Worm (Caenorhabditis elegans) whole organism, young adult: ENCODE results near the gene rps-1.

ENCODE experiments used
- B0261.1 ChIP-seq: sonication (generic microtip); optimal IDR thresholded peaks from 2 replicates; lab custom pipeline; 2016; ENCODE audit warnings: mild to moderate bottlenecking, missing genetic modification characterization, moderate library complexity, missing compliant biosample characterization
- F22D6.2 ChIP-seq: sonication (generic microtip); optimal IDR thresholded peaks from 2 replicates; lab custom pipeline; 2016; ENCODE audit warnings: mild to moderate bottlenecking, missing genetic modification characterization, missing compliant biosample characterization
- F23B12.7 ChIP-seq: sonication (generic microtip); optimal IDR thresholded peaks from 2 replicates; lab custom pipeline; 2017; ENCODE audit warnings: missing genetic modification characterization, mild to moderate bottlenecking, missing compliant biosample characterization, antibody characterized with exemption, moderate library complexity; ENCODE audit not compliant: insufficient read depth
- F39B2.1 ChIP-seq: fragments of 200-800 bp; sonication (Bioruptor generic); IDR thresholded peaks from 2 replicates; pipeline ENCODE4 v1.3.6; 2022; ENCODE audit warnings: missing genetic modification reagents, missing genetic modification characterization, missing compliant biosample characterization
- K11D2.4 ChIP-seq: fragments of 200-800 bp; sonication (Bioruptor generic); IDR thresholded peaks from 2 replicates; pipeline ENCODE4 v1.3.6; 2022; ENCODE audit warnings: missing genetic modification reagents, missing genetic modification characterization, missing compliant biosample characterization
- K12H6.12 ChIP-seq: fragments of 200-800 bp; sonication (Bioruptor generic); optimal IDR thresholded peaks from 2 replicates; lab custom pipeline; 2018; ENCODE audit warnings: mild to moderate bottlenecking, missing genetic modification characterization, missing compliant biosample characterization
- T26A5.8 ChIP-seq: sonication (generic microtip); optimal IDR thresholded peaks from 2 replicates; lab custom pipeline; 2016; ENCODE audit warnings: missing genetic modification characterization, missing compliant biosample characterization
- Y53F4B.3 ChIP-seq: fragments of 200-800 bp; sonication (Bioruptor generic); IDR thresholded peaks from 2 replicates; pipeline ENCODE4 v1.3.6; 2022; ENCODE audit warnings: missing genetic modification reagents, missing genetic modification characterization, missing compliant biosample characterization
- Y53G8AR.9 ChIP-seq: fragments of 200-800 bp; sonication (Bioruptor generic); conservative IDR thresholded peaks from 2 replicates; pipeline ENCODE4 v1.3.6; 2022; ENCODE audit warnings: missing genetic modification reagents, missing genetic modification characterization, missing compliant biosample characterization
- Y79H2A.3 ChIP-seq: fragments of 200-800 bp; sonication (Bioruptor generic); conservative IDR thresholded peaks from 2 replicates; pipeline ENCODE4 v1.3.6; 2022; ENCODE audit warnings: missing genetic modification reagents, missing genetic modification characterization, missing compliant biosample characterization
- akir-1 ChIP-seq: fragments of 200-800 bp; sonication (Bioruptor generic); optimal IDR thresholded peaks from 2 replicates; lab custom pipeline; 2018; ENCODE audit warnings: mild to moderate bottlenecking, missing genetic modification characterization, moderate library complexity, missing compliant biosample characterization
- ama-1 ChIP-seq, 3 experiments: fragments of 150-350 bp in 1 of 3; sonication (generic microtip) in 2 of 3; optimal IDR thresholded peaks; 2 replicates each; lab custom pipeline; 2014 to 2018; ENCODE audit warnings: missing biosample characterization in 2 of 3, missing genetic modification characterization in 2 of 3, missing genetic modification reagents in 2 of 3
- aptf-2 ChIP-seq: fragments of 200-800 bp; sonication (Bioruptor generic); conservative IDR thresholded peaks from 2 replicates; pipeline ENCODE4 v1.3.6; 2022; ENCODE audit warnings: missing genetic modification reagents, missing genetic modification characterization, missing compliant biosample characterization
- atf-7 ChIP-seq: sonication (generic microtip); optimal IDR thresholded peaks from 2 replicates; lab custom pipeline; 2017; ENCODE audit warnings: mild to moderate bottlenecking, missing genetic modification characterization, missing compliant biosample characterization
- athp-1 ChIP-seq: sonication (generic microtip); optimal IDR thresholded peaks from 2 replicates; lab custom pipeline; 2017; ENCODE audit warnings: mild to moderate bottlenecking, missing genetic modification characterization, missing compliant biosample characterization
- ceh-40 ChIP-seq: fragments of 200-800 bp; sonication (Bioruptor generic); IDR thresholded peaks from 2 replicates; pipeline ENCODE4 v1.3.6; 2022; ENCODE audit warnings: missing genetic modification characterization, missing compliant biosample characterization
- ceh-58 ChIP-seq: fragments of 200-800 bp; sonication (Bioruptor generic); IDR thresholded peaks from 2 replicates; pipeline ENCODE4 v1.3.6; 2022; ENCODE audit warnings: missing genetic modification characterization, missing compliant biosample characterization
- dox-1 ChIP-seq: fragments of 200-800 bp; sonication (Bioruptor generic); IDR thresholded peaks from 2 replicates; pipeline ENCODE4 v1.3.6; 2022; ENCODE audit warnings: missing genetic modification reagents, missing genetic modification characterization, missing compliant biosample characterization
- dpl-1 ChIP-seq: fragments of 150-350 bp; optimal IDR thresholded peaks from 2 replicates; lab custom pipeline; 2014; ENCODE audit warnings: missing biosample characterization, missing genetic modification reagents, missing genetic modification characterization
- efl-1 ChIP-seq: fragments of 150-350 bp; optimal IDR thresholded peaks from 2 replicates; lab custom pipeline; 2014; ENCODE audit warnings: missing biosample characterization, missing genetic modification reagents, missing genetic modification characterization
- egl-44 ChIP-seq: fragments of 200-800 bp; sonication (Bioruptor generic); IDR thresholded peaks from 2 replicates; pipeline ENCODE4 v1.3.6; 2022; ENCODE audit warnings: missing genetic modification reagents, missing genetic modification characterization, missing compliant biosample characterization
- hmg-1.2 ChIP-seq: fragments of 200-800 bp; sonication (Bioruptor generic); IDR thresholded peaks from 2 replicates; pipeline ENCODE4 v1.3.6; 2022; ENCODE audit warnings: missing genetic modification reagents, missing genetic modification characterization, missing compliant biosample characterization
- hsf-1 ChIP-seq: fragments of 200-800 bp; sonication (Bioruptor generic); IDR thresholded peaks from 2 replicates; pipeline ENCODE4 v1.3.6; 2022; ENCODE audit warnings: missing genetic modification reagents, missing genetic modification characterization, missing compliant biosample characterization
- lag-1 ChIP-seq: fragments of 200-800 bp; sonication (Bioruptor generic); IDR thresholded peaks from 2 replicates; pipeline ENCODE4 v1.3.6; 2022; ENCODE audit warnings: missing genetic modification reagents, missing genetic modification characterization, missing compliant biosample characterization
- let-526 ChIP-seq: fragments of 200-800 bp; sonication (Bioruptor generic); IDR thresholded peaks from 2 replicates; pipeline ENCODE4 v1.3.6; 2022; ENCODE audit warnings: missing genetic modification reagents, missing genetic modification characterization, missing compliant biosample characterization
- let-607 ChIP-seq, 2 experiments: fragments of 200-800 bp in 1 of 2; sonication (Bioruptor generic) in 1 of 2; sonication (generic microtip) in 1 of 2; optimal IDR thresholded peaks; 2 replicates each; lab custom pipeline; 2016 to 2018; ENCODE audit warnings: mild to moderate bottlenecking in 2 of 2, missing compliant biosample characterization in 2 of 2, missing genetic modification characterization in 2 of 2, moderate library complexity in 2 of 2, missing genotype in 1 of 2
- lir-1 ChIP-seq: fragments of 200-800 bp; sonication (Bioruptor generic); conservative IDR thresholded peaks from 2 replicates; pipeline ENCODE4 v1.3.6; 2022; ENCODE audit warnings: missing genetic modification reagents, missing genetic modification characterization, missing compliant biosample characterization
- madf-10 ChIP-seq: sonication (generic microtip); optimal IDR thresholded peaks from 2 replicates; lab custom pipeline; 2016; ENCODE audit warnings: mild to moderate bottlenecking, missing genetic modification characterization, missing compliant biosample characterization
- madf-6 ChIP-seq: fragments of 200-800 bp; sonication (Bioruptor generic); IDR thresholded peaks from 2 replicates; pipeline ENCODE4 v1.3.6; 2022; ENCODE audit warnings: missing genetic modification reagents, missing genetic modification characterization, missing compliant biosample characterization
- mes-4 ChIP-seq: sonication (generic microtip); optimal IDR thresholded peaks from 2 replicates; lab custom pipeline; 2016; ENCODE audit warnings: missing genotype, missing genetic modification characterization, missing compliant biosample characterization
- nhr-179 ChIP-seq: sonication (generic microtip); optimal IDR thresholded peaks from 2 replicates; lab custom pipeline; 2016; ENCODE audit warnings: mild to moderate bottlenecking, missing genetic modification characterization, missing compliant biosample characterization
- nhr-90 ChIP-seq: sonication (generic microtip); optimal IDR thresholded peaks from 2 replicates; lab custom pipeline; 2016; ENCODE audit warnings: missing genotype, mild to moderate bottlenecking, missing genetic modification characterization, missing compliant biosample characterization
- rec-8 ChIP-seq, 2 experiments: sonication (generic microtip); optimal IDR thresholded peaks; 2 replicates each; lab custom pipeline; 2016; ENCODE audit warnings: mild to moderate bottlenecking in 2 of 2, missing genetic modification characterization in 2 of 2, missing genetic modification reagents in 2 of 2, missing genotype in 2 of 2, missing biosample characterization in 1 of 2, missing compliant biosample characterization in 1 of 2, moderate library complexity in 1 of 2
- snpc-1.3 ChIP-seq: sonication (generic microtip); optimal IDR thresholded peaks from 2 replicates; lab custom pipeline; 2017; ENCODE audit warnings: missing genetic modification characterization, mild to moderate bottlenecking, missing compliant biosample characterization, antibody characterized with exemption, moderate library complexity, missing genotype, missing genetic modification reagents; ENCODE audit not compliant: insufficient read depth
- zfh-2 ChIP-seq: fragments of 200-800 bp; sonication (Bioruptor generic); conservative IDR thresholded peaks from 2 replicates; pipeline ENCODE4 v1.3.6; 2022; ENCODE audit warnings: missing genetic modification reagents, missing genetic modification characterization, missing compliant biosample characterization
- ztf-22 ChIP-seq: fragments of 200-800 bp; sonication (Bioruptor generic); optimal IDR thresholded peaks from 2 replicates; lab custom pipeline; 2018; ENCODE audit warnings: mild to moderate bottlenecking, missing genetic modification characterization, moderate library complexity, missing compliant biosample characterization
- ztf-25 ChIP-seq: fragments of 200-800 bp; sonication (Bioruptor generic); IDR thresholded peaks from 2 replicates; pipeline ENCODE4 v1.3.6; 2022; ENCODE audit warnings: missing genetic modification reagents, missing genetic modification characterization, missing compliant biosample characterization
- ztf-26 ChIP-seq: sonication (generic microtip); optimal IDR thresholded peaks from 2 replicates; lab custom pipeline; 2017; ENCODE audit warnings: missing genetic modification characterization, missing compliant biosample characterization

Gene rps-1

DNA sequence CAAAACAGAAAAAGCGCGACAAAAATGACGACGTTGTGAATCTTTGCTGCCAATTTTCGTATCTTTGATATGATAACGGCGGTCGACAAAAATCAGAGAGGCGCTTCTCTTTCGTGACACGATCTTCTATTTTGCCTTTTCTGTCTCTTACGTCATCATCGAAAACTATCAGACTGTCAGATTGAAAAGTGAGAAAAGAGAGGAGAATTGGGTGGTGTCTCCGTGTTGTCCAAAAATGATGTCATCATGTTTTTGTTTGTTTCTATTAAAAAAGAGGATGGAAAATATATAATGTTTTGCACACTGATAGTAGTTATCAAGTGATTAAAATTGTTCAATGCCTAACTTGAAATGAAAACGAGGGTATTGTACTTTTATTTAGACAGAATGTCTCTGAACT is 20.4 kb downstream of the rps-1 start (continued):
- no peak for TF ChIP-seq efl-1 (GFP tag; lab: Kevin White, UChicago)
- TF ChIP-seq nhr-179 (tag; lab: Kevin White, UChicago): no peak
- no peak for TF ChIP-seq ztf-25 (GFP tag; lab: Robert Waterston, UW)
- TF ChIP-seq let-526 (GFP tag; lab: Robert Waterston, UW): 0 out of 2 replicates have a peak, but pooled peaks have one; percentile 20
- TF ChIP-seq ztf-22 (GFP tag; lab: Kevin White, UChicago): peak; percentile 69
- no peak for TF ChIP-seq lir-1 (GFP tag; lab: Robert Waterston, UW)
- TF ChIP-seq T26A5.8 (tag; lab: Kevin White, UChicago): no peak
- TF ChIP-seq nhr-90 (tag; lab: Kevin White, UChicago): peak; percentile 53
- no peak for TF ChIP-seq K11D2.4 (GFP tag; lab: Robert Waterston, UW)
- no peak for TF ChIP-seq Y79H2A.3
- peak; percentile 33 to 35 for TF ChIP-seq let-607 (tag; optimal IDR thresholded peaks at IDR 0.05; lab: Kevin White, UChicago)
- TF ChIP-seq B0261.1: no peak
- peak; percentile 39; the same call in 1 of the 2 replicates for TF ChIP-seq dox-1 (GFP tag; lab: Robert Waterston, UW)
- no peak for TF ChIP-seq aptf-2 (GFP tag; lab: Robert Waterston, UW)
- TF ChIP-seq mes-4 (tag; lab: Kevin White, UChicago): no peak
- TF ChIP-seq K12H6.12 (tag; lab: Kevin White, UChicago): no peak
- TF ChIP-seq F22D6.2 (tag; lab: Kevin White, UChicago): no peak
- TF ChIP-seq atf-7 (tag; lab: Kevin White, UChicago): peak; percentile 98
- no peak for TF ChIP-seq ceh-40 (GFP tag; lab: Robert Waterston, UW)

DNA sequence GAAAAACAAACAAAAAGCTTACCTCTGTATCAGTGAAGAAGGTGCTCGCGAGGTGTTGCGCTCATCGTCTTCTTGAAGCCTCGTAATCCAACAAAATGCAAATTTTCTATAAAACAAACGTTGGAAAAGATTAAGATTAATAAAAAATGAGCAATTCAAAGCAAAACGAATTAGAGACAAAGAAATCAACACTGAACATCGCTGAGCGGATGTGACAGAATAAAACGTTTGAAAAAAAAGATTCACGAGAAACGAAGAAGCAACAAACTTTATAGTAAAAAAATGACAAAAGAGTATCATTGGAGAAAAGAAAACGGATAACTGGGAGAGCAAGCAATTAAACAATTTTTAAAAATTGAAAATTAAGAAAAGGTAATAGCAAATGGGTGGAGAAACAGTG is 23.2 kb downstream of the rps-1 start, which contains the start of the genes C07G2.5 and atf-7:
C07G2.5 (minus strand) TSS at position 101 of the 400 bp plus-strand sequence.
atf-7 (minus strand) TSS at position 108 of the 400 bp plus-strand sequence.
- TF ChIP-seq Y53F4B.3: no peak
- TF ChIP-seq hsf-1 (GFP tag; lab: Robert Waterston, UW): no peak
- no peak for TF ChIP-seq hmg-1.2 (GFP tag; lab: Robert Waterston, UW)
- no peak for TF ChIP-seq egl-44
- no peak for TF ChIP-seq zfh-2
- no peak for TF ChIP-seq madf-10 (tag; lab: Kevin White, UChicago)
- peak; percentile 14 for TF ChIP-seq ama-1 (optimal IDR thresholded peaks at IDR 0.05; lab: Kevin White, UChicago)
- TF ChIP-seq ama-1 (GFP tag; optimal IDR thresholded peaks at IDR 0.05; lab: Kevin White, UChicago): no peak
- peak; percentile 27 for TF ChIP-seq madf-6 (GFP tag; lab: Robert Waterston, UW)
- no peak for TF ChIP-seq ztf-26
- TF ChIP-seq F23B12.7 (tag; lab: Kevin White, UChicago): no peak
- TF ChIP-seq F39B2.1 (GFP tag; lab: Robert Waterston, UW): no peak
- TF ChIP-seq lag-1 (GFP tag; lab: Robert Waterston, UW): no peak
- TF ChIP-seq Y53G8AR.9 (GFP tag; lab: Robert Waterston, UW): no peak
- no peak for TF ChIP-seq F22D6.2 (tag; lab: Kevin White, UChicago)
- TF ChIP-seq dpl-1 (GFP tag; lab: Kevin White, UChicago): no peak
- peak; percentile 27 for TF ChIP-seq snpc-1.3 (tag; lab: Kevin White, UChicago)
- no peak for TF ChIP-seq ceh-58 (GFP tag; lab: Robert Waterston, UW)
- TF ChIP-seq akir-1 (GFP tag; lab: Kevin White, UChicago): no peak
- no peak for TF ChIP-seq athp-1
- no peak for TF ChIP-seq rec-8 (tag; optimal IDR thresholded peaks at IDR 0.05; lab: Kevin White, UChicago)
